Fruit fly (Drosophila melanogaster) whole organism, embryonic: ENCODE data around the gene mRpS26.
A peak's percentile ranks its signal among the peaks of the same experiment; 100 is the strongest.

Experiments used
- Bdp1 ChIP-seq: fragments of 200-800 bp; sonication (Bioruptor generic); optimal IDR thresholded peaks from 3 replicates; lab custom pipeline; 2016; ENCODE audit warnings: missing biosample characterization, missing genetic modification characterization
- CG10543 ChIP-seq: fragments of 200-800 bp; sonication (Bioruptor generic); optimal IDR thresholded peaks from 3 replicates; lab custom pipeline; 2017; ENCODE audit warnings: missing biosample characterization, mild to moderate bottlenecking, missing genetic modification characterization, moderate library complexity
- CG11696 ChIP-seq: fragments of 200-800 bp; sonication (Bioruptor generic); IDR thresholded peaks from 2 replicates; pipeline ENCODE4 v1.3.6; 2022; ENCODE audit warnings: missing biosample characterization, missing genetic modification characterization
- CG12104 ChIP-seq: fragments of 200-800 bp; sonication (Bioruptor generic); optimal IDR thresholded peaks from 3 replicates; lab custom pipeline; 2016; ENCODE audit warnings: missing biosample characterization, missing genetic modification characterization
- CG14050 ChIP-seq: fragments of 200-800 bp; sonication (Bioruptor generic); IDR thresholded peaks from 3 replicates; pipeline ENCODE4 v1.3.6; 2022; ENCODE audit warnings: missing biosample characterization, missing genetic modification characterization
- CG15269 ChIP-seq: fragments of 200-800 bp; sonication (Bioruptor generic); optimal IDR thresholded peaks from 2 replicates; lab custom pipeline; 2018; ENCODE audit warnings: missing biosample characterization, mild to moderate bottlenecking, missing genetic modification characterization, moderate library complexity
- CG1529 ChIP-seq: fragments of 200-800 bp; sonication (Bioruptor generic); optimal IDR thresholded peaks from 3 replicates; lab custom pipeline; 2018; ENCODE audit warnings: missing biosample characterization, missing genetic modification characterization
- CG2120 ChIP-seq: fragments of 200-800 bp; sonication (Bioruptor generic); optimal IDR thresholded peaks from 3 replicates; lab custom pipeline; 2016; ENCODE audit warnings: missing biosample characterization, missing genetic modification characterization
- CG3163 ChIP-seq: fragments of 200-800 bp; sonication (Bioruptor generic); optimal IDR thresholded peaks from 3 replicates; lab custom pipeline; 2016; ENCODE audit warnings: missing biosample characterization, missing genetic modification characterization
- CG3726 ChIP-seq: fragments of 200-800 bp; sonication (Bioruptor generic); IDR thresholded peaks from 3 replicates; pipeline ENCODE4, ENCODE4 v1.3.6; 2022; ENCODE audit warnings: missing biosample characterization, missing genetic modification characterization
- CG6854 ChIP-seq: fragments of 200-800 bp; sonication (Bioruptor generic); optimal IDR thresholded peaks from 3 replicates; lab custom pipeline; 2017; ENCODE audit warnings: missing biosample characterization, mild to moderate bottlenecking, missing genetic modification characterization
- CG8359 ChIP-seq: fragments of 200-800 bp; sonication (Bioruptor generic); optimal IDR thresholded peaks from 2 replicates; lab custom pipeline; 2017; ENCODE audit warnings: missing biosample characterization, mild to moderate bottlenecking, missing genetic modification characterization, borderline replicate concordance
- CG8765 ChIP-seq: fragments of 200-800 bp; sonication (Bioruptor generic); IDR thresholded peaks from 2 replicates; pipeline ENCODE4 v1.3.6; 2022; ENCODE audit warnings: missing biosample characterization, missing genetic modification characterization
- CTCF ChIP-seq: fragments of 200-800 bp; sonication (Bioruptor generic); optimal IDR thresholded peaks from 2 replicates; lab custom pipeline; 2017; ENCODE audit warnings: missing biosample characterization, mild to moderate bottlenecking, missing genetic modification characterization, moderate library complexity
- CkIIα-i1 ChIP-seq: fragments of 200-800 bp; sonication (Bioruptor generic); IDR thresholded peaks from 2 replicates; pipeline ENCODE4 v1.3.6; 2022; ENCODE audit warnings: missing biosample characterization, missing genetic modification characterization
- Dbx ChIP-seq: fragments of 200-800 bp; sonication (Bioruptor generic); IDR thresholded peaks from 3 replicates; pipeline ENCODE4 v1.3.6; 2022; ENCODE audit warnings: missing biosample characterization, missing genetic modification characterization
- E2f2 ChIP-seq: fragments of 200-800 bp; sonication (Bioruptor generic); IDR thresholded peaks from 2 replicates; pipeline ENCODE4 v1.3.6; 2022; ENCODE audit warnings: missing biosample characterization, missing genetic modification characterization
- Ets65A ChIP-seq: fragments of 200-800 bp; sonication (Bioruptor generic); peaks from one replicate; lab custom pipeline; 2016; ENCODE audit warnings: missing biosample characterization, missing genetic modification characterization
- Ets97D ChIP-seq: fragments of 200-800 bp; sonication (Bioruptor generic); optimal IDR thresholded peaks from 3 replicates; lab custom pipeline; 2016; ENCODE audit warnings: missing biosample characterization, missing genetic modification characterization
- H2.0 ChIP-seq: fragments of 200-800 bp; sonication (Bioruptor generic); IDR thresholded peaks from 2 replicates; pipeline ENCODE4 v1.3.6; 2022; ENCODE audit warnings: missing biosample characterization, missing genetic modification characterization
- Hr39 ChIP-seq: fragments of >200 bp; optimal IDR thresholded peaks from 2 replicates; lab custom pipeline; 2017
- Hr78 ChIP-seq, 2 experiments: fragments of 200-800 bp in 1 of 2; fragments of >200 bp in 1 of 2; sonication (Bioruptor generic) in 1 of 2; optimal IDR thresholded peaks; 2 replicates each; lab custom pipeline; 2017 to 2019; ENCODE audit warnings: missing biosample characterization in 2 of 2, missing genetic modification characterization in 2 of 2, mild to moderate bottlenecking in 1 of 2, moderate library complexity in 1 of 2
- Nf-YA ChIP-seq: fragments of 200-800 bp; sonication (Bioruptor generic); IDR thresholded peaks from 2 replicates; pipeline ENCODE4 v1.3.6; 2022; ENCODE audit warnings: missing biosample characterization, missing genetic modification characterization
- Optix ChIP-seq: fragments of 200-800 bp; sonication (Bioruptor generic); IDR thresholded peaks from 3 replicates; pipeline ENCODE4 v1.3.6; 2022; ENCODE audit warnings: missing biosample characterization, missing genetic modification characterization
- Poxn ChIP-seq: fragments of 200-800 bp; sonication (Bioruptor generic); IDR thresholded peaks from 2 replicates; pipeline ENCODE4 v1.3.6; 2022; ENCODE audit warnings: missing biosample characterization, missing genetic modification characterization
- Sin3A ChIP-seq: fragments of >200 bp; optimal IDR thresholded peaks from 2 replicates; lab custom pipeline; 2018
- Six4 ChIP-seq: fragments of 200-800 bp; sonication (Bioruptor generic); optimal IDR thresholded peaks from 2 replicates; lab custom pipeline; 2016; ENCODE audit warnings: missing biosample characterization, missing genetic modification characterization
- Xrp1 ChIP-seq: fragments of 200-800 bp; sonication (Bioruptor generic); IDR thresholded peaks from 2 replicates; pipeline ENCODE4 v1.3.6; 2022; ENCODE audit warnings: missing biosample characterization, missing genetic modification characterization
- ap ChIP-seq: fragments of 200-800 bp; sonication (Bioruptor generic); IDR thresholded peaks from 2 replicates; pipeline ENCODE4 v1.3.6; 2022; ENCODE audit warnings: missing biosample characterization, missing genetic modification characterization
- az2 ChIP-seq: fragments of 200-800 bp; sonication (Bioruptor generic); optimal IDR thresholded peaks from 3 replicates; lab custom pipeline; 2016; ENCODE audit warnings: missing biosample characterization, missing genetic modification characterization
- bab2 ChIP-seq: fragments of 200-800 bp; sonication (Bioruptor generic); optimal IDR thresholded peaks from 2 replicates; lab custom pipeline; 2016; ENCODE audit warnings: missing biosample characterization, missing genetic modification characterization
- bigmax ChIP-seq: fragments of 200-800 bp; sonication (Bioruptor generic); optimal IDR thresholded peaks from 2 replicates; lab custom pipeline; 2018; ENCODE audit warnings: missing biosample characterization, mild to moderate bottlenecking, missing genetic modification characterization
- br ChIP-seq: fragments of >200 bp; optimal IDR thresholded peaks from 2 replicates; lab custom pipeline; 2017
- cad ChIP-seq: fragments of >200 bp; optimal IDR thresholded peaks from 2 replicates; lab custom pipeline; 2017; ENCODE audit warnings: missing biosample characterization, missing genetic modification characterization
- chn ChIP-seq: fragments of 200-800 bp; sonication (Bioruptor generic); optimal IDR thresholded peaks from 2 replicates; lab custom pipeline; 2016; ENCODE audit warnings: missing biosample characterization, missing genetic modification characterization
- crp ChIP-seq, 2 experiments: fragments of 200-800 bp; sonication (Bioruptor generic); optimal IDR thresholded peaks; 2 replicates in 1 of 2; 3 replicates in 1 of 2; lab custom pipeline; 2017; ENCODE audit warnings: missing biosample characterization in 2 of 2, missing genetic modification characterization in 2 of 2, mild to moderate bottlenecking in 1 of 2, moderate library complexity in 1 of 2
- ems ChIP-seq: fragments of 200-800 bp; sonication (Bioruptor generic); optimal IDR thresholded peaks from 3 replicates; lab custom pipeline; 2016; ENCODE audit warnings: missing biosample characterization, missing genetic modification characterization
- gce ChIP-seq: fragments of 200-800 bp; sonication (Bioruptor generic); IDR thresholded peaks from 3 replicates; pipeline ENCODE4 v1.3.6; 2022; ENCODE audit warnings: missing biosample characterization, missing genetic modification characterization
- grn ChIP-seq: fragments of 200-800 bp; sonication (Bioruptor generic); optimal IDR thresholded peaks from 3 replicates; lab custom pipeline; 2017; ENCODE audit warnings: missing biosample characterization, missing genetic modification characterization
- gro ChIP-seq: fragments of 200-800 bp; sonication (Bioruptor generic); optimal IDR thresholded peaks from 2 replicates; lab custom pipeline; 2016; ENCODE audit warnings: missing biosample characterization, missing genetic modification characterization
- gsb ChIP-seq: fragments of 200-800 bp; sonication (Bioruptor generic); IDR thresholded peaks from 2 replicates; pipeline ENCODE4 v1.3.6; 2022; ENCODE audit warnings: missing biosample characterization, missing genetic modification characterization
- jing ChIP-seq: fragments of 200-800 bp; sonication (Bioruptor generic); optimal IDR thresholded peaks from 2 replicates; lab custom pipeline; 2018; ENCODE audit warnings: missing biosample characterization, mild to moderate bottlenecking, missing genetic modification characterization
- kay ChIP-seq: fragments of 200-800 bp; sonication (Bioruptor generic); optimal IDR thresholded peaks from 2 replicates; lab custom pipeline; 2016; ENCODE audit warnings: missing biosample characterization, missing genetic modification characterization
- mam ChIP-seq: fragments of 200-800 bp; sonication (Bioruptor generic); optimal IDR thresholded peaks from 3 replicates; lab custom pipeline; 2016; ENCODE audit warnings: missing biosample characterization, missing genetic modification characterization
- mirr ChIP-seq: fragments of 200-800 bp; sonication (Bioruptor generic); optimal IDR thresholded peaks from 3 replicates; lab custom pipeline; 2018; ENCODE audit warnings: missing biosample characterization, mild to moderate bottlenecking, missing genetic modification characterization
- ro ChIP-seq: fragments of 200-800 bp; sonication (Bioruptor generic); IDR thresholded peaks from 2 replicates; pipeline ENCODE4 v1.3.6; 2022; ENCODE audit warnings: missing biosample characterization, missing genetic modification characterization
- stwl ChIP-seq: fragments of 200-800 bp; sonication (Bioruptor generic); optimal IDR thresholded peaks from 3 replicates; lab custom pipeline; 2018; ENCODE audit warnings: missing biosample characterization, mild to moderate bottlenecking, missing genetic modification characterization, moderate library complexity
- tio ChIP-seq: fragments of 200-800 bp; sonication (Bioruptor generic); optimal IDR thresholded peaks from 2 replicates; lab custom pipeline; 2017; ENCODE audit warnings: missing biosample characterization, missing genetic modification characterization, inconsistent platforms
- toy ChIP-seq: fragments of 200-800 bp; sonication (Bioruptor generic); IDR thresholded peaks from 2 replicates; pipeline ENCODE4 v1.3.6; 2022; ENCODE audit warnings: missing biosample characterization, missing genetic modification characterization
- trh ChIP-seq: fragments of 200-800 bp; sonication (Bioruptor generic); optimal IDR thresholded peaks from 2 replicates; lab custom pipeline; 2016; ENCODE audit warnings: missing biosample characterization, missing genetic modification characterization
- vnd ChIP-seq: fragments of 200-800 bp; sonication (Bioruptor generic); IDR thresholded peaks from 3 replicates; pipeline ENCODE4 v1.3.6; 2022; ENCODE audit warnings: missing biosample characterization, missing genetic modification characterization; ENCODE audit not compliant: partially characterized antibody
- wek ChIP-seq: fragments of 200-800 bp; sonication (Bioruptor generic); optimal IDR thresholded peaks from 3 replicates; lab custom pipeline; 2018; ENCODE audit warnings: missing biosample characterization, mild to moderate bottlenecking, missing genetic modification characterization, moderate library complexity
- zen ChIP-seq: fragments of 200-800 bp; sonication (Bioruptor generic); optimal IDR thresholded peaks from 3 replicates; lab custom pipeline; 2018; ENCODE audit warnings: missing biosample characterization, mild to moderate bottlenecking, missing genetic modification characterization, moderate library complexity

Gene mRpS26

DNA sequence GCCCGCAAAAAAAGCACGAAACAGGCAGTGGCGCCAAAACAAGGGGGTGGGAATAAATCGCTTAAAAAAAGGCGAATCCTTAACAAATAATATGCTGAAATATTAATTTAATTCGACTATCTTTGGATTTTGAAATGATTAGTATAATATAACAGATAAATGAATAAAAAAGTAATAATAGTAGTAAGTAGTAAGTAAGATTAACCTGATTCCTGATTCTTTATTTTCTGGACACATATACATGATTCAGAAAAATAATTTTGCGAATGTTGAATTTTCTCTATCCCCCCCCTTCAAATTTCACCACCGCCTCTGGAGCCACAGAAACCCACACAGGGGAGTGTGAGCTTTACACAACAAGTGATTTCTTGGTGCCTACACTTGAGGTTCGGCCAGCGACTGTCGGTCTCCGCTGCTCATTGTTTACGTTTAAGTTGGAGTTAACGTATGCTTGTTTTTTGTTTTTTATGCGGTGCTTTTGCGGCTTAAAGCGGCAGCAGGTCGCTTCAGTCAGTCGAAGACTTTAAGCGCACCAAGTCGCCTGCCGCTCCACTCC, 42.1 kb downstream of the mRpS26 start, which contains the start of gene CG7330 (continued):
- TF ChIP-seq Six4 (GFP tag; lab: Kevin White, UChicago) (peak; percentile 76), Xrp1 (GFP tag; lab: Robert Waterston, UW) (peak; percentile 74), Nf-YA (peak; percentile 52; the same call in 1 of the 2 replicates), CG10543 (GFP tag; lab: Kevin White, UChicago) (peak; percentile 89), Dbx (GFP tag; lab: Robert Waterston, UW) (peak; percentile 85), grn (GFP tag; lab: Kevin White, UChicago) (no peak), CG8765 (GFP tag; lab: Robert Waterston, UW) (no peak), CkIIα-i1 (peak; percentile 32; the same call in 1 of the 2 replicates), CG3163 (GFP tag; lab: Kevin White, UChicago) (no peak), toy (GFP tag; lab: Robert Waterston, UW) (peak; percentile 43; the same call in 1 of the 2 replicates), CG6854 (GFP tag; lab: Kevin White, UChicago) (peak; percentile 90), kay (peak; percentile 77), wek (GFP tag; lab: Kevin White, UChicago) (no peak), tio (GFP tag; lab: Kevin White, UChicago) (peak; percentile 92), ems (GFP tag; lab: Kevin White, UChicago) (peak; percentile 60), CG15269 (tag; lab: Kevin White, UChicago) (peak; percentile 96), CG2120 (GFP tag; lab: Kevin White, UChicago) (peak; percentile 82), CG3726 (GFP tag; lab: Robert Waterston, UW) (peak; percentile 71; the same call in 2 of the 3 replicates), gro (peak; percentile 14), gce (GFP tag; lab: Robert Waterston, UW) (peak; percentile 35; the same call in 1 of the 3 replicates), Sin3A (no peak), CG11696 (peak; percentile 51), chn (peak; percentile 29), Hr78 (GFP tag; optimal IDR thresholded peaks at IDR 0.05; lab: Kevin White, UChicago) (peak in 1 of 2 experiments; percentile 82), Ets65A (GFP tag; lab: Kevin White, UChicago) (peak; percentile 89), zen (tag; lab: Kevin White, UChicago) (peak; percentile 69), az2 (peak; percentile 90), mam (GFP tag; lab: Kevin White, UChicago) (peak; percentile 54), mirr (GFP tag; lab: Kevin White, UChicago) (peak; percentile 43), Ets97D (no peak), bigmax (GFP tag; lab: Kevin White, UChicago) (no peak), CG8359 (GFP tag; lab: Kevin White, UChicago) (peak; percentile 60), bab2 (GFP tag; lab: Kevin White, UChicago) (peak; percentile 18), trh (GFP tag; lab: Kevin White, UChicago) (peak; percentile 69), crp (GFP tag; optimal IDR thresholded peaks at IDR 0.05; lab: Kevin White, UChicago) (peak in 1 of 2 experiments; percentile 55), ro (GFP tag; lab: Robert Waterston, UW) (peak; percentile 66; the same call in 1 of the 2 replicates), CG12104 (peak; percentile 86), br (lab: Kevin White, UChicago) (no peak), CG14050 (peak; percentile 87), Optix (GFP tag; lab: Robert Waterston, UW) (no peak), Bdp1 (GFP tag; lab: Kevin White, UChicago) (peak; percentile 25), vnd (GFP tag; lab: Robert Waterston, UW) (no peak), H2.0 (peak; percentile 78), gsb (GFP tag; lab: Robert Waterston, UW) (peak; percentile 80), stwl (tag; lab: Kevin White, UChicago) (no peak), cad (GFP tag; lab: Kevin White, UChicago) (no peak), CG1529 (GFP tag; lab: Kevin White, UChicago) (peak; percentile 89), ap (peak; percentile 72), Poxn (GFP tag; lab: Robert Waterston, UW) (0 out of 2 replicates have a peak, but pooled peaks have one; percentile 24), Hr39 (lab: Kevin White, UChicago) (no peak), jing (GFP tag; lab: Kevin White, UChicago) (peak; percentile 85), E2f2 (GFP tag; lab: Robert Waterston, UW) (peak; percentile 66), CTCF (GFP tag; lab: Kevin White, UChicago) (peak; percentile 57)
